Fruit fly (Drosophila melanogaster) whole organism, embryonic: ENCODE results near the gene Lsp2.

Experiments
- Hmr ChIP-seq: fragments of 200-800 bp; sonication (Bioruptor generic); optimal IDR thresholded peaks from 3 replicates; lab custom pipeline; 2017; ENCODE audit warnings: mild to moderate bottlenecking, missing biosample characterization, missing genetic modification reagents, missing genetic modification characterization
- Six4 ChIP-seq: fragments of 200-800 bp; sonication (Bioruptor generic); optimal IDR thresholded peaks from 2 replicates; lab custom pipeline; 2016; ENCODE audit warnings: missing biosample characterization, missing genetic modification characterization
- prd ChIP-seq, 3 experiments: fragments of >200 bp in 2 of 3; fragments of 200-800 bp in 1 of 3; sonication (Bioruptor generic) in 1 of 3; optimal IDR thresholded peaks in 2 of 3; IDR thresholded peaks in 1 of 3; 2 replicates in 2 of 3; 3 replicates in 1 of 3; pipeline versions ENCODE4 v1.3.6 to Lab custom; 2017 to 2022; ENCODE audit warnings: missing biosample characterization in 1 of 3, missing genetic modification characterization in 1 of 3
- tap ChIP-seq: fragments of 200-800 bp; optimal IDR thresholded peaks from 3 replicates; lab custom pipeline; 2019; ENCODE audit warnings: missing biosample characterization, mild to moderate bottlenecking, missing genetic modification characterization, moderate library complexity

dm6 chr3L:12139232-12139698 lies 10.1 kb downstream of the Lsp2 start:
- TF ChIP-seq Hmr (GFP tag; lab: Kevin White, UChicago) (peak; percentile 61), tap (tag; lab: Kevin White, UChicago) (no peak), prd (optimal IDR thresholded peaks at IDR 0.05; lab: Kevin White, UChicago) (no peak), prd (GFP tag; IDR thresholded peaks at IDR 0.05; lab: Robert Waterston, UW) (peak; percentile 56), Six4 (GFP tag; lab: Kevin White, UChicago) (no peak)
